Worm (Caenorhabditis elegans): ENCODE measurements around the gene nspe-1.

nspe-1 gene

ce11 chrII:12620764-12621163, at the start of gene nspe-1:
nspe-1 (minus strand) TSS chrII:12620864.
- TF ChIP-seq ceh-90 (tag; optimal IDR thresholded peaks at IDR 0.05): no peak
- TF ChIP-seq lin-35 (GFP tag; optimal IDR thresholded peaks at IDR 0.05): no peak
- TF ChIP-seq ztf-4 (tag; optimal IDR thresholded peaks at IDR 0.05): no peak
- TF ChIP-seq snu-23 (GFP tag; optimal IDR thresholded peaks at IDR 0.05): no peak
- TF ChIP-seq elt-2 (tag; optimal IDR thresholded peaks at IDR 0.05): no peak

ce11 chrII:12669882-12670281, 49.2 kb upstream of the nspe-1 start:
- no peak for TF ChIP-seq unc-98 (GFP tag; IDR thresholded peaks at IDR 0.05)
- no peak for TF ChIP-seq skn-1 (tag; optimal IDR thresholded peaks at IDR 0.05)
- no peak for TF ChIP-seq aly-2 (tag; optimal IDR thresholded peaks at IDR 0.05)
- no peak for TF ChIP-seq nhr-84 (tag; optimal IDR thresholded peaks at IDR 0.05)
- TF ChIP-seq unc-62 (GFP tag; optimal IDR thresholded peaks at IDR 0.05): no peak
- no peak for TF ChIP-seq nhr-20 (tag; optimal IDR thresholded peaks at IDR 0.05)
- TF ChIP-seq ceh-82 (tag; optimal IDR thresholded peaks at IDR 0.05): no peak
- TF ChIP-seq lin-15B (tag; optimal IDR thresholded peaks at IDR 0.05): no peak
- no peak for TF ChIP-seq mef-2 (tag; optimal IDR thresholded peaks at IDR 0.05)
- no peak for TF ChIP-seq dsc-1 (tag; optimal IDR thresholded peaks at IDR 0.05)
- no peak for TF ChIP-seq xbp-1 (tag; optimal IDR thresholded peaks at IDR 0.05)

ce11 chrII:12669342-12669741, 48.7 kb upstream of the nspe-1 start:
- TF ChIP-seq lin-14 (GFP tag; optimal IDR thresholded peaks at IDR 0.05) (peak; percentile 1), nhr-47 (tag; optimal IDR thresholded peaks at IDR 0.05) (no peak), fkh-10 (GFP tag; optimal IDR thresholded peaks at IDR 0.05) (peak; percentile 69), ceh-8 (GFP tag; optimal IDR thresholded peaks at IDR 0.05) (no peak)

- no peak for TF ChIP-seq ceh-82 (tag; optimal IDR thresholded peaks at IDR 0.05)
- peak; percentile 88 for TF ChIP-seq dsc-1 (tag; optimal IDR thresholded peaks at IDR 0.05)
- TF ChIP-seq nhr-47 (tag; optimal IDR thresholded peaks at IDR 0.05): peak; percentile 44
- TF ChIP-seq lir-3 (tag; optimal IDR thresholded peaks at IDR 0.05; ENCODE audit: poor library complexity): no peak
- peak; percentile 32 for TF ChIP-seq fkh-4 (tag; optimal IDR thresholded peaks at IDR 0.05; ENCODE audit: borderline replicate concordance)
- peak; percentile 82 for TF ChIP-seq fkh-8 (tag; optimal IDR thresholded peaks at IDR 0.05)
- TF ChIP-seq swsn-7 (tag; optimal IDR thresholded peaks at IDR 0.05): peak; percentile 3
- TF ChIP-seq nhr-20 (tag; optimal IDR thresholded peaks at IDR 0.05): peak; percentile 6
- no peak for TF ChIP-seq hpl-2 (GFP tag; optimal IDR thresholded peaks at IDR 0.05)
- peak; percentile 21 for TF ChIP-seq egl-13 (tag; optimal IDR thresholded peaks at IDR 0.05)
- TF ChIP-seq nhr-71 (tag; optimal IDR thresholded peaks at IDR 0.05): peak; percentile 17
- no peak for TF ChIP-seq nhr-28 (tag; optimal IDR thresholded peaks at IDR 0.05)
- TF ChIP-seq pax-3 (tag; optimal IDR thresholded peaks at IDR 0.05): peak; percentile 69
- TF ChIP-seq nhr-77 (tag; optimal IDR thresholded peaks at IDR 0.05): no peak
Measured at ce11 chrII:12668874-12669273, 48.2 kb upstream of the nspe-1 start.

- TF ChIP-seq ceh-63 (GFP tag; optimal IDR thresholded peaks at IDR 0.05) (no peak), Y116A8C.19 (tag; optimal IDR thresholded peaks at IDR 0.05; ENCODE audit: borderline replicate concordance) (no peak), efl-1 (optimal IDR thresholded peaks at IDR 0.05) (no peak), efl-1 (GFP tag; optimal IDR thresholded peaks at IDR 0.05 in 1 of 2) (peak in 1 of 2 experiments; percentile 10)
Measured at ce11 chrII:12668148-12668547, 47.5 kb upstream of the nspe-1 start.

- TF ChIP-seq blmp-1 (tag; optimal IDR thresholded peaks at IDR 0.05): no peak
- no peak for TF ChIP-seq xbp-1 (tag; optimal IDR thresholded peaks at IDR 0.05)
- TF ChIP-seq ets-5 (GFP tag; IDR thresholded peaks at IDR 0.05): no peak
- no peak for TF ChIP-seq nhr-76 (tag; optimal IDR thresholded peaks at IDR 0.05)
- no peak for TF ChIP-seq nhr-77 (tag; optimal IDR thresholded peaks at IDR 0.05)
- TF ChIP-seq efl-1 (optimal IDR thresholded peaks at IDR 0.05): no peak
- peak in 1 of 2 experiments; percentile 28 for TF ChIP-seq efl-1 (GFP tag; optimal IDR thresholded peaks at IDR 0.05 in 1 of 2)
- TF ChIP-seq F16B12.6 (tag; optimal IDR thresholded peaks at IDR 0.05): no peak
- no peak for TF ChIP-seq tlp-1 (tag; optimal IDR thresholded peaks at IDR 0.05)
- TF ChIP-seq nhr-28 (tag; optimal IDR thresholded peaks at IDR 0.05): no peak
- TF ChIP-seq snu-23 (GFP tag; optimal IDR thresholded peaks at IDR 0.05): no peak
- TF ChIP-seq ceh-8 (GFP tag; optimal IDR thresholded peaks at IDR 0.05): no peak
- no peak for TF ChIP-seq vab-15 (tag; optimal IDR thresholded peaks at IDR 0.05)
- TF ChIP-seq fkh-8 (tag; optimal IDR thresholded peaks at IDR 0.05): peak; percentile 3
- TF ChIP-seq ztf-11 (tag; optimal IDR thresholded peaks at IDR 0.05): no peak
- no peak for TF ChIP-seq fkh-4 (tag; optimal IDR thresholded peaks at IDR 0.05; ENCODE audit: borderline replicate concordance)
Measured at ce11 chrII:12666042-12666441, 45.4 kb upstream of the nspe-1 start.

All from whole organism, L1 larva.